Fruit fly (Drosophila melanogaster) whole organism, prepupa: ENCODE results near the gene sina.
A peak's percentile ranks its signal among the peaks of the same experiment; 100 is the strongest.

Experiments used
- Blimp-1 ChIP-seq: fragments of 200-800 bp; sonication (Bioruptor generic); optimal IDR thresholded peaks from 3 replicates; lab custom pipeline; 2017; ENCODE audit warnings: missing biosample characterization, missing genetic modification characterization, mild to moderate bottlenecking, moderate library complexity, missing genetic modification reagents
- CG16779 ChIP-seq: fragments of 200-800 bp; sonication (Bioruptor generic); optimal IDR thresholded peaks from 3 replicates; lab custom pipeline; 2017; ENCODE audit warnings: missing biosample characterization, mild to moderate bottlenecking, missing genetic modification characterization
- CG34406 ChIP-seq: fragments of 200-800 bp; sonication (Bioruptor generic); optimal IDR thresholded peaks from 3 replicates; lab custom pipeline; 2016; ENCODE audit warnings: missing biosample characterization, missing genetic modification characterization
- CG3919 ChIP-seq: fragments of 200-800 bp; sonication (Bioruptor generic); optimal IDR thresholded peaks from 3 replicates; lab custom pipeline; 2016; ENCODE audit warnings: missing biosample characterization, missing genetic modification characterization

DNA sequence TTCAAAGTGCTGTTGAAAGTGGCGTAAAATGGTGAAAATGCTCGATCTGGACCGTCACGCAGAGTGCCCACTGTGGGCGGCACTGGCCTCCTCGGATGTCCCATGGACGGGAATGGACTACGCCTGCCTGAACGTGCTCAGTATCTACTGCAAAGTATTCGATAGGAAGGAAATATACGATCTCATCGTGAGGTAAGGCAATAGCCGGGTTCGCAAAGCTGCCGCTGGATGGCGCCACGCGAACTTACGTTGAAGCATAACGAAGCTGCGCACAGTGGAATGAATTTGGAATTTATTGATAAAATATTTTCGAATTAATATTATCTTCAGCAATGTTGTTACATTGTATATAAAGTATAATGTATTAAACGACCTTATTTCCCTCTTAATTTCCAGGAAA lies 42.9 kb downstream of the sina start:
- TF ChIP-seq CG34406 (no peak), CG16779 (tag; lab: Kevin White, UChicago) (no peak), CG3919 (GFP tag; lab: Kevin White, UChicago) (peak; percentile 4), Blimp-1 (no peak)
